Worm (Caenorhabditis elegans) whole organism, L2 larva: ENCODE data around the gene R10E4.7.

Experiments used
- C34F6.9 ChIP-seq: fragments of 150-350 bp; optimal IDR thresholded peaks from 2 replicates; lab custom pipeline; 2014; ENCODE audit warnings: missing biosample characterization, missing genetic modification characterization
- F13H6.1 ChIP-seq: sonication (generic microtip); optimal IDR thresholded peaks from 2 replicates; lab custom pipeline; 2016; ENCODE audit warnings: missing genetic modification characterization, missing compliant biosample characterization
- R02D3.7 ChIP-seq: fragments of 150-350 bp; optimal IDR thresholded peaks from 2 replicates; lab custom pipeline; 2014; ENCODE audit warnings: missing biosample characterization, missing genetic modification characterization
- Y55F3AM.14 ChIP-seq: fragments of 200-800 bp; sonication (Bioruptor generic); optimal IDR thresholded peaks from 2 replicates; lab custom pipeline; 2018; ENCODE audit warnings: mild to moderate bottlenecking, missing genetic modification characterization, missing compliant biosample characterization
- ZK546.5 ChIP-seq: sonication (generic microtip); optimal IDR thresholded peaks from 2 replicates; lab custom pipeline; 2017; ENCODE audit warnings: missing biosample characterization, missing genetic modification characterization
- alr-1 ChIP-seq: fragments of 150-350 bp; optimal IDR thresholded peaks from 2 replicates; lab custom pipeline; 2014; ENCODE audit warnings: missing biosample characterization, missing genetic modification characterization
- aly-2 ChIP-seq: fragments of 150-350 bp; optimal IDR thresholded peaks from 2 replicates; lab custom pipeline; 2014; ENCODE audit warnings: missing biosample characterization, missing genetic modification characterization
- ama-1 ChIP-seq: fragments of 150-350 bp; optimal IDR thresholded peaks from 2 replicates; lab custom pipeline; 2018; ENCODE audit warnings: inconsistent platforms
- blmp-1 ChIP-seq: sonication (generic microtip); optimal IDR thresholded peaks from 2 replicates; lab custom pipeline; 2017; ENCODE audit warnings: missing genetic modification characterization, mild to moderate bottlenecking, missing compliant biosample characterization, antibody characterized with exemption, moderate library complexity; ENCODE audit not compliant: insufficient read depth
- ceh-16 ChIP-seq: fragments of 150-350 bp; optimal IDR thresholded peaks from 2 replicates; lab custom pipeline; 2014; ENCODE audit warnings: missing biosample characterization, missing genetic modification characterization
- ceh-82 ChIP-seq: fragments of 150-350 bp; optimal IDR thresholded peaks from 2 replicates; lab custom pipeline; 2014; ENCODE audit warnings: missing biosample characterization, missing genetic modification characterization
- crh-2 ChIP-seq: sonication (generic microtip); optimal IDR thresholded peaks from 2 replicates; lab custom pipeline; 2017; ENCODE audit warnings: missing biosample characterization, missing genetic modification characterization
- dmd-4 ChIP-seq: sonication (generic microtip); optimal IDR thresholded peaks from 2 replicates; lab custom pipeline; 2017; ENCODE audit warnings: missing biosample characterization, missing genetic modification characterization
- egl-27 ChIP-seq: sonication (generic microtip); optimal IDR thresholded peaks from 3 replicates; lab custom pipeline; 2017; ENCODE audit warnings: missing biosample characterization, missing genetic modification reagents, missing genetic modification characterization
- elt-1 ChIP-seq: fragments of 150-350 bp; optimal IDR thresholded peaks from 2 replicates; lab custom pipeline; 2014; ENCODE audit warnings: missing biosample characterization, missing genetic modification characterization
- elt-3 ChIP-seq: sonication (generic microtip); optimal IDR thresholded peaks from 2 replicates; lab custom pipeline; 2017; ENCODE audit warnings: missing biosample characterization, missing genetic modification characterization
- fos-1 ChIP-seq: fragments of 150-350 bp; optimal IDR thresholded peaks from 2 replicates; lab custom pipeline; 2014; ENCODE audit warnings: missing biosample characterization, missing genetic modification characterization
- gmeb-1 ChIP-seq: fragments of 150-350 bp; optimal IDR thresholded peaks from 2 replicates; lab custom pipeline; 2014; ENCODE audit warnings: missing biosample characterization, missing genetic modification characterization
- lin-11 ChIP-seq: fragments of 150-350 bp; sonication (generic microtip); optimal IDR thresholded peaks from 2 replicates; lab custom pipeline; 2014; ENCODE audit warnings: missing biosample characterization, missing genetic modification characterization, inconsistent platforms, mixed read lengths
- lin-13 ChIP-seq: fragments of 150-350 bp; optimal IDR thresholded peaks from 2 replicates; lab custom pipeline; 2014; ENCODE audit warnings: missing biosample characterization, missing genetic modification reagents, missing genetic modification characterization
- lin-39 ChIP-seq: fragments of 150-350 bp; optimal IDR thresholded peaks from 2 replicates; lab custom pipeline; 2014; ENCODE audit warnings: missing biosample characterization, missing genetic modification reagents, missing genetic modification characterization
- lsy-2 ChIP-seq, 2 experiments: fragments of 150-350 bp in 1 of 2; sonication (generic microtip) in 1 of 2; optimal IDR thresholded peaks; 2 replicates each; lab custom pipeline; 2014 to 2017; ENCODE audit warnings: missing biosample characterization in 2 of 2, missing genetic modification characterization in 2 of 2
- mab-5 ChIP-seq: fragments of 150-350 bp; optimal IDR thresholded peaks from 2 replicates; lab custom pipeline; 2014; ENCODE audit warnings: missing biosample characterization, missing genetic modification characterization
- mbf-1 ChIP-seq: sonication (generic microtip); optimal IDR thresholded peaks from 2 replicates; lab custom pipeline; 2017; ENCODE audit warnings: missing biosample characterization, missing genetic modification characterization
- mdl-1 ChIP-seq, 2 experiments: fragments of 150-350 bp in 1 of 2; sonication (generic microtip) in 1 of 2; optimal IDR thresholded peaks; 2 replicates each; lab custom pipeline; 2017; ENCODE audit warnings: missing biosample characterization in 2 of 2, missing genetic modification characterization in 2 of 2
- nhr-10 ChIP-seq: sonication (generic microtip); optimal IDR thresholded peaks from 2 replicates; lab custom pipeline; 2017; ENCODE audit warnings: missing biosample characterization, missing genetic modification characterization
- nhr-11 ChIP-seq: fragments of 150-350 bp; optimal IDR thresholded peaks from 2 replicates; lab custom pipeline; 2014; ENCODE audit warnings: missing biosample characterization, missing genetic modification characterization
- nhr-12 ChIP-seq: fragments of 150-350 bp; optimal IDR thresholded peaks from 2 replicates; lab custom pipeline; 2014; ENCODE audit warnings: missing biosample characterization, missing genetic modification characterization
- nhr-129 ChIP-seq: fragments of 150-350 bp; optimal IDR thresholded peaks from 2 replicates; lab custom pipeline; 2014; ENCODE audit warnings: missing biosample characterization, missing genetic modification characterization
- nhr-21 ChIP-seq: fragments of 150-350 bp; optimal IDR thresholded peaks from 2 replicates; lab custom pipeline; 2014; ENCODE audit warnings: missing biosample characterization, missing genetic modification characterization
- nhr-23 ChIP-seq: fragments of 150-350 bp; optimal IDR thresholded peaks from 2 replicates; lab custom pipeline; 2014; ENCODE audit warnings: missing biosample characterization, missing genetic modification reagents, missing genetic modification characterization
- nhr-237 ChIP-seq: fragments of 150-350 bp; optimal IDR thresholded peaks from 2 replicates; lab custom pipeline; 2014; ENCODE audit warnings: missing biosample characterization, missing genetic modification characterization
- nhr-25 ChIP-seq: fragments of 150-350 bp; sonication (generic microtip); optimal IDR thresholded peaks from 3 replicates; lab custom pipeline; 2014; ENCODE audit warnings: missing biosample characterization, missing genetic modification characterization
- nhr-6 ChIP-seq: fragments of 150-350 bp; optimal IDR thresholded peaks from 2 replicates; lab custom pipeline; 2014; ENCODE audit warnings: missing biosample characterization, missing genetic modification characterization
- nhr-77 ChIP-seq: fragments of 150-350 bp; optimal IDR thresholded peaks from 2 replicates; lab custom pipeline; 2014; ENCODE audit warnings: missing biosample characterization, missing genetic modification characterization
- peb-1 ChIP-seq: fragments of 150-350 bp; optimal IDR thresholded peaks from 2 replicates; lab custom pipeline; 2014; ENCODE audit warnings: missing biosample characterization, missing genetic modification characterization
- sem-4 ChIP-seq: fragments of 150-350 bp; optimal IDR thresholded peaks from 2 replicates; lab custom pipeline; 2014; ENCODE audit warnings: missing biosample characterization, missing genetic modification reagents, missing genetic modification characterization
- skn-1 ChIP-seq: sonication (generic microtip); optimal IDR thresholded peaks from 2 replicates; lab custom pipeline; 2017; ENCODE audit warnings: missing biosample characterization, missing genetic modification characterization
- sma-3 ChIP-seq: sonication (generic microtip); optimal IDR thresholded peaks from 2 replicates; lab custom pipeline; 2016; ENCODE audit warnings: missing genetic modification reagents, missing genetic modification characterization, missing compliant biosample characterization
- sma-9 ChIP-seq, 2 experiments: fragments of 150-350 bp in 1 of 2; sonication (generic microtip) in 1 of 2; optimal IDR thresholded peaks; 2 replicates each; lab custom pipeline; 2014 to 2016; ENCODE audit warnings: missing genetic modification characterization in 2 of 2, mild to moderate bottlenecking in 1 of 2, missing biosample characterization in 1 of 2, missing compliant biosample characterization in 1 of 2, missing genetic modification reagents in 1 of 2, moderate library complexity in 1 of 2
- snpc-4 ChIP-seq: fragments of 150-350 bp; optimal IDR thresholded peaks from 2 replicates; lab custom pipeline; 2014; ENCODE audit warnings: missing biosample characterization, missing genetic modification characterization
- unc-55 ChIP-seq: fragments of 150-350 bp; sonication (generic microtip); optimal IDR thresholded peaks from 3 replicates; lab custom pipeline; 2014; ENCODE audit warnings: missing biosample characterization, missing genetic modification reagents, missing genetic modification characterization
- unc-62 ChIP-seq: fragments of 150-350 bp; optimal IDR thresholded peaks from 2 replicates; lab custom pipeline; 2014; ENCODE audit warnings: missing biosample characterization, missing genetic modification reagents, missing genetic modification characterization
- ztf-1 ChIP-seq: fragments of 200-800 bp; sonication (Bioruptor generic); conservative IDR thresholded peaks from 2 replicates; pipeline ENCODE4 v1.3.6; 2022; ENCODE audit warnings: missing genetic modification characterization, missing compliant biosample characterization
- ztf-11 ChIP-seq: sonication (generic microtip); optimal IDR thresholded peaks from 2 replicates; lab custom pipeline; 2017; ENCODE audit warnings: missing biosample characterization, missing genetic modification characterization
- ztf-4 ChIP-seq: fragments of 150-350 bp; optimal IDR thresholded peaks from 2 replicates; lab custom pipeline; 2014; ENCODE audit warnings: missing biosample characterization, missing genetic modification characterization

Gene R10E4.7

ce11 chrIII:4281955-4282618, 12.5 kb upstream of the R10E4.7 start (continued):
- peak; percentile 69 for TF ChIP-seq lin-39 (tag; lab: Kevin White, UChicago)
- TF ChIP-seq nhr-6: peak; percentile 96
- peak; percentile 54 for TF ChIP-seq skn-1 (tag; lab: Kevin White, UChicago)
- peak; percentile 27 for TF ChIP-seq nhr-77 (tag; lab: Kevin White, UChicago)
- TF ChIP-seq nhr-21 (tag; lab: Kevin White, UChicago): peak; percentile 99
- TF ChIP-seq ceh-82 (tag; lab: Kevin White, UChicago): peak; percentile 74

ce11 chrIII:4283175-4283574, 11.4 kb upstream of the R10E4.7 start:
- no peak for TF ChIP-seq skn-1 (tag; lab: Kevin White, UChicago)
- TF ChIP-seq lsy-2 (tag; optimal IDR thresholded peaks at IDR 0.05; lab: Kevin White, UChicago): peak in 1 of 2 experiments; percentile 41
- TF ChIP-seq nhr-129 (tag; lab: Kevin White, UChicago): peak; percentile 68
- TF ChIP-seq ztf-4 (tag; lab: Kevin White, UChicago): peak; percentile 21
- TF ChIP-seq lin-13: no peak
- TF ChIP-seq egl-27 (tag; lab: Kevin White, UChicago): peak; percentile 44
- no peak for TF ChIP-seq sem-4
- no peak for TF ChIP-seq gmeb-1 (tag; lab: Kevin White, UChicago)
- no peak for TF ChIP-seq sma-3
- TF ChIP-seq sma-9 (GFP tag; optimal IDR thresholded peaks at IDR 0.05; lab: Kevin White, UChicago): peak; percentile 80
- TF ChIP-seq sma-9 (tag; optimal IDR thresholded peaks at IDR 0.05; lab: Kevin White, UChicago): no peak
- peak; percentile 90 for TF ChIP-seq F13H6.1 (tag; lab: Kevin White, UChicago)
- no peak for TF ChIP-seq nhr-12 (tag; lab: Kevin White, UChicago)
- TF ChIP-seq mab-5 (tag; lab: Kevin White, UChicago): no peak
- peak; percentile 35 for TF ChIP-seq C34F6.9
- no peak for TF ChIP-seq alr-1
- TF ChIP-seq Y55F3AM.14 (GFP tag; lab: Kevin White, UChicago): no peak
- TF ChIP-seq nhr-21 (tag; lab: Kevin White, UChicago): no peak

ce11 chrIII:4284732-4285165, 9.9 kb upstream of the R10E4.7 start:
- TF ChIP-seq nhr-129 (tag; lab: Kevin White, UChicago) (peak; percentile 82), nhr-237 (tag; lab: Kevin White, UChicago) (no peak), elt-1 (no peak), mab-5 (tag; lab: Kevin White, UChicago) (peak; percentile 13), snpc-4 (tag; lab: Kevin White, UChicago) (peak; percentile 30), ztf-11 (tag; lab: Kevin White, UChicago) (no peak), sma-9 (GFP tag; optimal IDR thresholded peaks at IDR 0.05; lab: Kevin White, UChicago) (peak; percentile 93), sma-9 (tag; optimal IDR thresholded peaks at IDR 0.05; lab: Kevin White, UChicago) (no peak), peb-1 (tag; lab: Kevin White, UChicago) (no peak), egl-27 (tag; lab: Kevin White, UChicago) (peak; percentile 72), elt-3 (tag; lab: Kevin White, UChicago) (no peak), nhr-6 (peak; percentile 41), nhr-10 (no peak), mdl-1 (tag; optimal IDR thresholded peaks at IDR 0.05; lab: Kevin White, UChicago) (peak in 1 of 2 experiments; percentile 82), skn-1 (tag; lab: Kevin White, UChicago) (no peak), mbf-1 (no peak), nhr-12 (tag; lab: Kevin White, UChicago) (no peak), ZK546.5 (tag; lab: Kevin White, UChicago) (no peak), nhr-21 (tag; lab: Kevin White, UChicago) (peak; percentile 87), R02D3.7 (tag; lab: Kevin White, UChicago) (no peak), C34F6.9 (peak; percentile 56), dmd-4 (tag; lab: Kevin White, UChicago) (no peak), fos-1 (tag; lab: Kevin White, UChicago) (peak; percentile 79), aly-2 (tag; lab: Kevin White, UChicago) (no peak), blmp-1 (tag; lab: Kevin White, UChicago) (peak; percentile 79), lsy-2 (tag; optimal IDR thresholded peaks at IDR 0.05; lab: Kevin White, UChicago) (peak in 1 of 2 experiments; percentile 85), unc-62 (no peak), nhr-25 (tag; lab: Kevin White, UChicago) (peak; percentile 95), Y55F3AM.14 (GFP tag; lab: Kevin White, UChicago) (peak; percentile 62), ceh-82 (tag; lab: Kevin White, UChicago) (no peak), sma-3 (peak; percentile 97), ztf-1 (no peak), sem-4 (peak; percentile 58), lin-13 (peak; percentile 38), nhr-11 (tag; lab: Kevin White, UChicago) (no peak), ceh-16 (tag; lab: Kevin White, UChicago) (peak; percentile 90), nhr-23 (tag; lab: Kevin White, UChicago) (no peak), ama-1 (lab: Kevin White, UChicago) (no peak), gmeb-1 (tag; lab: Kevin White, UChicago) (peak; percentile 58), unc-55 (GFP tag; lab: Kevin White, UChicago) (no peak), crh-2 (tag; lab: Kevin White, UChicago) (peak; percentile 73), nhr-77 (tag; lab: Kevin White, UChicago) (no peak), lin-11 (tag; lab: Kevin White, UChicago) (no peak)
